Worm (Caenorhabditis elegans) whole organism, L1 larva: Measurements from ENCODE around the gene srx-98.

ENCODE experiments used
- C34B4.2 ChIP-seq: sonication (generic microtip); optimal IDR thresholded peaks from 2 replicates; lab custom pipeline; 2017; ENCODE audit warnings: mild to moderate bottlenecking, missing genetic modification characterization, missing compliant biosample characterization
- F16B12.6 ChIP-seq: fragments of 150-350 bp; optimal IDR thresholded peaks from 2 replicates; lab custom pipeline; 2014; ENCODE audit warnings: missing biosample characterization, missing genetic modification characterization
- alr-1 ChIP-seq: fragments of 200-800 bp; sonication (Bioruptor generic); optimal IDR thresholded peaks from 2 replicates; lab custom pipeline; 2018; ENCODE audit warnings: borderline replicate concordance, mild to moderate bottlenecking, missing genetic modification characterization, missing compliant biosample characterization
- aly-2 ChIP-seq: fragments of 150-350 bp; optimal IDR thresholded peaks from 2 replicates; lab custom pipeline; 2014; ENCODE audit warnings: missing biosample characterization, missing genetic modification characterization
- blmp-1 ChIP-seq: fragments of 150-350 bp; optimal IDR thresholded peaks from 2 replicates; lab custom pipeline; 2014; ENCODE audit warnings: missing biosample characterization, missing genetic modification characterization
- ceh-63 ChIP-seq: fragments of 200-800 bp; sonication (Bioruptor generic); optimal IDR thresholded peaks from 2 replicates; lab custom pipeline; 2018; ENCODE audit warnings: mild to moderate bottlenecking, missing genetic modification characterization, missing compliant biosample characterization
- ceh-8 ChIP-seq: fragments of 200-800 bp; sonication (Bioruptor generic); optimal IDR thresholded peaks from 2 replicates; lab custom pipeline; 2018; ENCODE audit warnings: mild to moderate bottlenecking, missing genetic modification characterization, moderate library complexity, missing compliant biosample characterization
- ceh-82 ChIP-seq, 3 experiments: fragments of 150-350 bp in 1 of 3; sonication (generic microtip) in 2 of 3; optimal IDR thresholded peaks; 2 replicates each; lab custom pipeline; 2014 to 2017; ENCODE audit warnings: missing biosample characterization in 3 of 3, missing genetic modification characterization in 3 of 3
- ces-1 ChIP-seq: fragments of 150-350 bp; optimal IDR thresholded peaks from 2 replicates; lab custom pipeline; 2014; ENCODE audit warnings: missing biosample characterization, missing genetic modification reagents, missing genetic modification characterization
- dpl-1 ChIP-seq, 3 experiments: fragments of 150-350 bp in 2 of 3; sonication (generic microtip) in 1 of 3; optimal IDR thresholded peaks; 2 replicates each; lab custom pipeline; 2014 to 2017; ENCODE audit warnings: missing biosample characterization in 3 of 3, missing genetic modification characterization in 3 of 3, missing genetic modification reagents in 3 of 3
- efl-3 ChIP-seq: fragments of 200-800 bp; sonication (Bioruptor generic); optimal IDR thresholded peaks from 2 replicates; lab custom pipeline; 2018; ENCODE audit warnings: mild to moderate bottlenecking, missing genetic modification characterization, missing compliant biosample characterization
- egl-27 ChIP-seq, 2 experiments: fragments of 150-350 bp in 1 of 2; sonication (generic microtip); optimal IDR thresholded peaks; 3 replicates each; lab custom pipeline; 2017 to 2018; ENCODE audit warnings: missing biosample characterization in 2 of 2, missing genetic modification characterization in 2 of 2, missing genetic modification reagents in 2 of 2
- elt-3 ChIP-seq, 6 experiments: fragments of 150-350 bp in 1 of 6; sonication (generic microtip); optimal IDR thresholded peaks; 2 replicates each; lab custom pipeline; 2017 to 2018; ENCODE audit warnings: missing biosample characterization in 6 of 6, missing genetic modification characterization in 6 of 6, inconsistent platforms in 1 of 6
- fos-1 ChIP-seq: fragments of 150-350 bp; optimal IDR thresholded peaks from 2 replicates; lab custom pipeline; 2014; ENCODE audit warnings: missing biosample characterization, missing genetic modification characterization
- grh-1 ChIP-seq: fragments of 200-800 bp; sonication (Bioruptor generic); IDR thresholded peaks from 2 replicates; pipeline ENCODE4 v1.3.6; 2022; ENCODE audit warnings: missing genetic modification reagents, missing genetic modification characterization, missing compliant biosample characterization
- hlh-17 ChIP-seq: fragments of 200-800 bp; sonication (Bioruptor generic); optimal IDR thresholded peaks from 2 replicates; lab custom pipeline; 2018; ENCODE audit warnings: missing genetic modification characterization, mild to moderate bottlenecking, missing compliant biosample characterization, moderate library complexity, borderline replicate concordance
- irx-1 ChIP-seq: sonication (generic microtip); optimal IDR thresholded peaks from 2 replicates; lab custom pipeline; 2016; ENCODE audit warnings: missing genetic modification characterization, missing compliant biosample characterization
- isw-1 ChIP-seq: fragments of 200-800 bp; sonication (Bioruptor generic); IDR thresholded peaks from 2 replicates; pipeline ENCODE4 v1.3.6; 2022; ENCODE audit warnings: missing genetic modification characterization, missing compliant biosample characterization
- jun-1 ChIP-seq: fragments of 150-350 bp; optimal IDR thresholded peaks from 2 replicates; lab custom pipeline; 2014; ENCODE audit warnings: missing biosample characterization, missing genetic modification reagents, missing genetic modification characterization
- lin-13 ChIP-seq: fragments of 150-350 bp; optimal IDR thresholded peaks from 2 replicates; lab custom pipeline; 2014; ENCODE audit warnings: missing biosample characterization, missing genetic modification reagents, missing genetic modification characterization
- lin-14 ChIP-seq: fragments of 200-800 bp; sonication (Bioruptor generic); optimal IDR thresholded peaks from 2 replicates; lab custom pipeline; 2018; ENCODE audit warnings: mild to moderate bottlenecking, missing genetic modification characterization, moderate library complexity, missing compliant biosample characterization
- lin-35 ChIP-seq, 2 experiments: fragments of 150-350 bp; optimal IDR thresholded peaks; 2 replicates each; lab custom pipeline; 2014; ENCODE audit warnings: missing biosample characterization in 2 of 2, missing genetic modification characterization in 2 of 2, missing genetic modification reagents in 2 of 2
- mep-1 ChIP-seq: fragments of 150-350 bp; optimal IDR thresholded peaks from 2 replicates; lab custom pipeline; 2014; ENCODE audit warnings: missing biosample characterization, missing genetic modification characterization
- nhr-11 ChIP-seq: fragments of 150-350 bp; optimal IDR thresholded peaks from 2 replicates; lab custom pipeline; 2014; ENCODE audit warnings: missing biosample characterization, missing genetic modification characterization
- nhr-47 ChIP-seq: sonication (generic microtip); optimal IDR thresholded peaks from 2 replicates; lab custom pipeline; 2016; ENCODE audit warnings: mild to moderate bottlenecking, missing genetic modification characterization, moderate library complexity, missing compliant biosample characterization
- nhr-71 ChIP-seq: sonication (generic microtip); optimal IDR thresholded peaks from 2 replicates; lab custom pipeline; 2016; ENCODE audit warnings: mild to moderate bottlenecking, missing genetic modification characterization, moderate library complexity, missing compliant biosample characterization
- skn-1 ChIP-seq: fragments of 150-350 bp; optimal IDR thresholded peaks from 2 replicates; lab custom pipeline; 2014; ENCODE audit warnings: missing biosample characterization, missing genetic modification characterization
- snpc-4 ChIP-seq: fragments of 150-350 bp; optimal IDR thresholded peaks from 2 replicates; lab custom pipeline; 2014; ENCODE audit warnings: missing biosample characterization, missing genetic modification characterization
- sptf-1 ChIP-seq: fragments of 150-350 bp; optimal IDR thresholded peaks from 2 replicates; lab custom pipeline; 2014; ENCODE audit warnings: missing biosample characterization, missing genetic modification characterization
- sup-37 ChIP-seq: fragments of 200-800 bp; sonication (Bioruptor generic); optimal IDR thresholded peaks from 2 replicates; lab custom pipeline; 2018; ENCODE audit warnings: mild to moderate bottlenecking, missing genetic modification characterization, missing compliant biosample characterization
- tbx-2 ChIP-seq: sonication (generic microtip); optimal IDR thresholded peaks from 2 replicates; lab custom pipeline; 2016; ENCODE audit warnings: missing genetic modification characterization, missing compliant biosample characterization
- unc-130 ChIP-seq: fragments of 150-350 bp; optimal IDR thresholded peaks from 2 replicates; lab custom pipeline; 2017; ENCODE audit warnings: missing biosample characterization, missing genetic modification characterization, inconsistent platforms
- unc-30 ChIP-seq: sonication (generic microtip); optimal IDR thresholded peaks from 2 replicates; lab custom pipeline; 2017; ENCODE audit warnings: missing biosample characterization, missing genetic modification characterization
- vab-15 ChIP-seq: sonication (generic microtip); optimal IDR thresholded peaks from 2 replicates; lab custom pipeline; 2017; ENCODE audit warnings: missing genotype, mild to moderate bottlenecking, missing genetic modification characterization, missing compliant biosample characterization
- zag-1 ChIP-seq: fragments of 150-350 bp; optimal IDR thresholded peaks from 2 replicates; lab custom pipeline; 2014; ENCODE audit warnings: missing biosample characterization, missing genetic modification characterization
- zip-4 ChIP-seq: fragments of 200-800 bp; sonication (Bioruptor generic); optimal IDR thresholded peaks from 2 replicates; lab custom pipeline; 2018; ENCODE audit warnings: mild to moderate bottlenecking, missing genetic modification characterization, moderate library complexity, missing compliant biosample characterization
- ztf-11 ChIP-seq, 2 experiments: sonication (generic microtip); optimal IDR thresholded peaks; 2 replicates each; lab custom pipeline; 2016 to 2017; ENCODE audit warnings: missing genetic modification characterization in 2 of 2, missing biosample characterization in 1 of 2, missing compliant biosample characterization in 1 of 2
- ztf-4 ChIP-seq: fragments of 150-350 bp; optimal IDR thresholded peaks from 2 replicates; lab custom pipeline; 2014; ENCODE audit warnings: missing biosample characterization, missing genetic modification characterization

srx-98 gene

ce11 chrII:3682770-3683234 is 11.9 kb upstream of the srx-98 start, which contains the start of gene F19B10.1 (continued):
- peak; percentile 31; the same call in 1 of the 2 replicates for TF ChIP-seq isw-1 (GFP tag; lab: Robert Waterston, UW)
- TF ChIP-seq F16B12.6 (tag; lab: Kevin White, UChicago) = peak; percentile 97
- peak; percentile 88 to 98 for TF ChIP-seq lin-35 (GFP tag; optimal IDR thresholded peaks at IDR 0.05; lab: Kevin White, UChicago)
- TF ChIP-seq ceh-82 (tag; optimal IDR thresholded peaks at IDR 0.05; lab: Kevin White, UChicago) = peak in 1 of 3 experiments; percentile 55
- 0 out of 2 replicates have a peak, but pooled peaks have one; percentile 20 for TF ChIP-seq grh-1
- peak; percentile 94 for TF ChIP-seq unc-130
- peak; percentile 85 for TF ChIP-seq nhr-71 (tag; lab: Kevin White, UChicago)

ce11 chrII:3681365-3682083 is 10.7 kb upstream of the srx-98 start, which contains the start of gene F19B10.10:
F19B10.10 (minus strand) TSS chrII:3681415.
- TF ChIP-seq hlh-17 (GFP tag; lab: Kevin White, UChicago) (no peak), lin-35 (GFP tag; optimal IDR thresholded peaks at IDR 0.05; lab: Kevin White, UChicago) (no peak), ztf-4 (tag; lab: Kevin White, UChicago) (no peak)
- TF ChIP-seq, all 84 proteins: peak for 0

- TF ChIP-seq sptf-1 (tag; lab: Kevin White, UChicago) = no peak
- no peak for TF ChIP-seq ceh-8 (GFP tag; lab: Kevin White, UChicago)
- no peak for TF ChIP-seq ceh-82 (tag; optimal IDR thresholded peaks at IDR 0.05; lab: Kevin White, UChicago)
- TF ChIP-seq elt-3 (tag; optimal IDR thresholded peaks at IDR 0.05; lab: Kevin White, UChicago) = no peak
- no peak for TF ChIP-seq nhr-11 (tag; lab: Kevin White, UChicago)
- TF ChIP-seq nhr-71 (tag; lab: Kevin White, UChicago) = no peak
- no peak for TF ChIP-seq blmp-1
- no peak for TF ChIP-seq alr-1 (tag; lab: Kevin White, UChicago)
- no peak for TF ChIP-seq C34B4.2 (tag; lab: Kevin White, UChicago)
- no peak for TF ChIP-seq egl-27 (tag; optimal IDR thresholded peaks at IDR 0.05; lab: Kevin White, UChicago)
- TF ChIP-seq lin-13 = no peak
- no peak for TF ChIP-seq hlh-17 (GFP tag; lab: Kevin White, UChicago)
- TF ChIP-seq snpc-4 (tag; lab: Kevin White, UChicago) = no peak
- TF ChIP-seq fos-1 = no peak
- no peak for TF ChIP-seq vab-15 (tag; lab: Kevin White, UChicago)
Measured at ce11 chrII:3680366-3680765, 9.5 kb upstream of the srx-98 start.

ce11 chrII:3678978-3679377 is 8.1 kb upstream of the srx-98 start:
- no peak for TF ChIP-seq efl-3
- TF ChIP-seq skn-1 (tag; lab: Kevin White, UChicago) = no peak
- no peak for TF ChIP-seq mep-1 (tag; lab: Kevin White, UChicago)
- TF ChIP-seq irx-1 (tag; lab: Kevin White, UChicago) = no peak
- no peak for TF ChIP-seq dpl-1 (GFP tag; optimal IDR thresholded peaks at IDR 0.05; lab: Kevin White, UChicago)
- no peak for TF ChIP-seq aly-2
- no peak for TF ChIP-seq jun-1 (tag; lab: Kevin White, UChicago)
- no peak for TF ChIP-seq ces-1
- no peak for TF ChIP-seq lin-14
- TF ChIP-seq ceh-63 (GFP tag; lab: Kevin White, UChicago) = no peak
- no peak for TF ChIP-seq tbx-2 (tag; lab: Kevin White, UChicago)
- no peak for TF ChIP-seq zag-1 (tag; lab: Kevin White, UChicago)
- TF ChIP-seq F16B12.6 (tag; lab: Kevin White, UChicago) = no peak
- no peak for TF ChIP-seq nhr-47
- TF ChIP-seq sup-37 (GFP tag; lab: Kevin White, UChicago) = no peak
- no peak for TF ChIP-seq blmp-1
- TF ChIP-seq unc-30 (tag; lab: Kevin White, UChicago) = no peak
- no peak for TF ChIP-seq zip-4
- TF ChIP-seq ztf-11 (tag; optimal IDR thresholded peaks at IDR 0.05; lab: Kevin White, UChicago) = no peak
